Fruit fly (Drosophila melanogaster) whole organism, embryonic: ENCODE measurements around the gene mRpL14.
A peak's percentile ranks its signal among the peaks of the same experiment; 100 is the strongest.

ENCODE experiments used
- Adf1 ChIP-seq: fragments of 200-800 bp; sonication (Bioruptor generic); IDR thresholded peaks from 2 replicates; pipeline ENCODE4 v1.3.6; 2022; ENCODE audit warnings: missing biosample characterization, missing genetic modification characterization
- BEAF-32 ChIP-seq: fragments of 200-800 bp; sonication (Bioruptor generic); optimal IDR thresholded peaks from 3 replicates; lab custom pipeline; 2017; ENCODE audit warnings: missing biosample characterization, missing genetic modification characterization, mild to moderate bottlenecking, moderate library complexity, missing genetic modification reagents
- BtbVII ChIP-seq: fragments of 200-800 bp; sonication (Bioruptor generic); optimal IDR thresholded peaks from 3 replicates; lab custom pipeline; 2017; ENCODE audit warnings: missing biosample characterization, mild to moderate bottlenecking, missing genetic modification characterization
- CG10321 ChIP-seq: fragments of 200-800 bp; sonication (Bioruptor generic); IDR thresholded peaks from 2 replicates; pipeline ENCODE4 v1.3.6; 2022; ENCODE audit warnings: missing biosample characterization, missing genetic modification characterization
- CG11696 ChIP-seq: fragments of 200-800 bp; sonication (Bioruptor generic); IDR thresholded peaks from 2 replicates; pipeline ENCODE4 v1.3.6; 2022; ENCODE audit warnings: missing biosample characterization, missing genetic modification characterization
- CG14667 ChIP-seq: fragments of 200-800 bp; sonication (Bioruptor generic); IDR thresholded peaks from 2 replicates; pipeline ENCODE4 v1.3.6; 2022; ENCODE audit warnings: missing biosample characterization, missing genetic modification characterization
- CG15479 ChIP-seq: fragments of 200-800 bp; sonication (Bioruptor generic); optimal IDR thresholded peaks from 3 replicates; lab custom pipeline; 2019; ENCODE audit warnings: missing biosample characterization, mild to moderate bottlenecking, missing genetic modification characterization, moderate library complexity
- CG1832 ChIP-seq: fragments of 200-800 bp; sonication (Bioruptor generic); optimal IDR thresholded peaks from 2 replicates; lab custom pipeline; 2017; ENCODE audit warnings: missing biosample characterization, mild to moderate bottlenecking, missing genetic modification characterization, inconsistent platforms
- CG18599 ChIP-seq: fragments of 200-800 bp; sonication (Bioruptor generic); optimal IDR thresholded peaks from 3 replicates; lab custom pipeline; 2017; ENCODE audit warnings: missing biosample characterization, missing genetic modification characterization, mild to moderate bottlenecking, moderate library complexity, missing genetic modification reagents
- CG2199 ChIP-seq: fragments of 200-800 bp; sonication (Bioruptor generic); IDR thresholded peaks from 3 replicates; pipeline ENCODE4 v1.3.6; 2022; ENCODE audit warnings: missing biosample characterization, missing genetic modification characterization
- CG31441 ChIP-seq: fragments of 200-800 bp; sonication (Bioruptor generic); IDR thresholded peaks from 2 replicates; pipeline ENCODE4 v1.3.6; 2022; ENCODE audit warnings: missing biosample characterization, missing genetic modification characterization
- CG32767 ChIP-seq: fragments of 200-800 bp; sonication (Bioruptor generic); IDR thresholded peaks from 2 replicates; pipeline ENCODE4 v1.3.6; 2022; ENCODE audit warnings: missing biosample characterization, missing genetic modification characterization
- CG8290 ChIP-seq, 3 experiments: fragments of 200-800 bp; sonication (Bioruptor generic); optimal IDR thresholded peaks; 2 replicates each; lab custom pipeline; 2016 to 2019; ENCODE audit warnings: missing biosample characterization in 3 of 3, missing genetic modification characterization in 3 of 3, mild to moderate bottlenecking in 2 of 3, moderate library complexity in 1 of 3
- D19A ChIP-seq: fragments of 200-800 bp; optimal IDR thresholded peaks from 3 replicates; lab custom pipeline; 2019; ENCODE audit warnings: missing biosample characterization, mild to moderate bottlenecking, missing genetic modification characterization, moderate library complexity
- Hr51 ChIP-seq, 2 experiments: fragments of 200-800 bp; sonication (Bioruptor generic); optimal IDR thresholded peaks; 2 replicates in 1 of 2; 3 replicates in 1 of 2; lab custom pipeline; 2016 to 2018; ENCODE audit warnings: missing biosample characterization in 2 of 2, missing genetic modification characterization in 2 of 2, mild to moderate bottlenecking in 1 of 2, moderate library complexity in 1 of 2
- Lpt ChIP-seq: fragments of >200 bp; optimal IDR thresholded peaks from 2 replicates; lab custom pipeline; 2018; ENCODE audit warnings: missing biosample characterization, missing genetic modification characterization
- Max ChIP-seq: fragments of 200-800 bp; sonication (Bioruptor generic); optimal IDR thresholded peaks from 2 replicates; lab custom pipeline; 2016; ENCODE audit warnings: missing biosample characterization, mild to moderate bottlenecking, missing genetic modification characterization
- Med ChIP-seq: fragments of 200-800 bp; sonication (Bioruptor generic); peaks from one replicate; lab custom pipeline; 2016; ENCODE audit warnings: missing biosample characterization, missing genetic modification characterization, mild to moderate bottlenecking, inconsistent platforms, moderate library complexity
- abd-A ChIP-seq: fragments of 200-800 bp; sonication (Bioruptor generic); optimal IDR thresholded peaks from 3 replicates; lab custom pipeline; 2019; ENCODE audit warnings: missing biosample characterization, mild to moderate bottlenecking, missing genetic modification characterization, moderate library complexity
- ac ChIP-seq: fragments of 200-800 bp; sonication (Bioruptor generic); optimal IDR thresholded peaks from 3 replicates; lab custom pipeline; 2017; ENCODE audit warnings: missing biosample characterization, mild to moderate bottlenecking, missing genetic modification characterization
- bbx ChIP-seq: fragments of 200-800 bp; sonication (Bioruptor generic); IDR thresholded peaks from 2 replicates; pipeline ENCODE4 v1.3.6; 2022; ENCODE audit warnings: missing biosample characterization, missing genetic modification characterization; ENCODE audit not compliant: partially characterized antibody
- bigmax ChIP-seq: fragments of 200-800 bp; sonication (Bioruptor generic); optimal IDR thresholded peaks from 2 replicates; lab custom pipeline; 2018; ENCODE audit warnings: missing biosample characterization, mild to moderate bottlenecking, missing genetic modification characterization
- btn ChIP-seq: fragments of 200-800 bp; sonication (Bioruptor generic); optimal IDR thresholded peaks from 2 replicates; lab custom pipeline; 2016; ENCODE audit warnings: missing biosample characterization, missing genetic modification characterization
- cad ChIP-seq: fragments of >200 bp; optimal IDR thresholded peaks from 2 replicates; lab custom pipeline; 2017; ENCODE audit warnings: missing biosample characterization, missing genetic modification characterization
- caup ChIP-seq: fragments of 200-800 bp; sonication (Bioruptor generic); optimal IDR thresholded peaks from 3 replicates; lab custom pipeline; 2017; ENCODE audit warnings: missing biosample characterization, mild to moderate bottlenecking, missing genetic modification characterization, moderate library complexity; ENCODE audit not compliant: severe bottlenecking
- cg ChIP-seq: fragments of 200-800 bp; sonication (Bioruptor generic); optimal IDR thresholded peaks from 3 replicates; lab custom pipeline; 2019; ENCODE audit warnings: missing biosample characterization, mild to moderate bottlenecking, missing genetic modification characterization, moderate library complexity
- chinmo ChIP-seq: fragments of 200-800 bp; sonication (Bioruptor generic); IDR thresholded peaks from 4 replicates; pipeline ENCODE4 v1.3.6; 2022; ENCODE audit warnings: missing biosample characterization, missing genetic modification characterization; ENCODE audit not compliant: partially characterized antibody
- ci ChIP-seq: fragments of 200-800 bp; sonication (Bioruptor generic); IDR thresholded peaks from 3 replicates; pipeline ENCODE4 v1.3.6; 2022; ENCODE audit warnings: missing biosample characterization, missing genetic modification characterization
- crol ChIP-seq: fragments of 200-800 bp; sonication (Bioruptor generic); IDR thresholded peaks from 2 replicates; pipeline ENCODE4 v1.3.6; 2022; ENCODE audit warnings: missing biosample characterization, missing genetic modification characterization
- eve ChIP-seq, 2 experiments: fragments of >200 bp; optimal IDR thresholded peaks; 2 replicates each; lab custom pipeline; 2017; ENCODE audit warnings: missing biosample characterization in 2 of 2, missing genetic modification characterization in 2 of 2
- fd3F ChIP-seq: fragments of 200-800 bp; sonication (Bioruptor generic); optimal IDR thresholded peaks from 2 replicates; lab custom pipeline; 2018; ENCODE audit warnings: missing biosample characterization, mild to moderate bottlenecking, missing genetic modification characterization, moderate library complexity
- grau ChIP-seq: fragments of 200-800 bp; optimal IDR thresholded peaks from 3 replicates; lab custom pipeline; 2019; ENCODE audit warnings: missing biosample characterization, mild to moderate bottlenecking, missing genetic modification characterization, moderate library complexity
- gt ChIP-seq: fragments of 200-800 bp; sonication (Bioruptor generic); IDR thresholded peaks from 2 replicates; pipeline ENCODE4 v1.3.6; 2022; ENCODE audit warnings: missing biosample characterization, missing genetic modification characterization
- insv ChIP-seq, 2 experiments: fragments of 200-800 bp; sonication (Bioruptor generic); optimal IDR thresholded peaks; 3 replicates each; lab custom pipeline; 2016 to 2018; ENCODE audit warnings: missing biosample characterization in 2 of 2, missing genetic modification characterization in 2 of 2
- inv ChIP-seq: fragments of 200-800 bp; sonication (Bioruptor generic); IDR thresholded peaks from 2 replicates; pipeline ENCODE4 v1.3.6; 2022; ENCODE audit warnings: missing biosample characterization, missing genetic modification characterization; ENCODE audit not compliant: partially characterized antibody
- ken ChIP-seq: fragments of 200-800 bp; sonication (Bioruptor generic); IDR thresholded peaks from 3 replicates; pipeline ENCODE4 v1.3.6; 2022; ENCODE audit warnings: missing biosample characterization, missing genetic modification characterization
- klu ChIP-seq: fragments of 200-800 bp; sonication (Bioruptor generic); IDR thresholded peaks from 2 replicates; pipeline ENCODE4 v1.3.6; 2022; ENCODE audit warnings: missing biosample characterization, missing genetic modification characterization
- kni ChIP-seq: fragments of 200-800 bp; sonication (Bioruptor generic); optimal IDR thresholded peaks from 3 replicates; lab custom pipeline; 2017; ENCODE audit warnings: mild to moderate bottlenecking, missing biosample characterization, missing genetic modification reagents, missing genetic modification characterization
- nom ChIP-seq: fragments of 200-800 bp; sonication (Bioruptor generic); optimal IDR thresholded peaks from 2 replicates; lab custom pipeline; 2017; ENCODE audit warnings: missing biosample characterization, missing genetic modification characterization, mild to moderate bottlenecking, moderate library complexity, missing genetic modification reagents
- onecut ChIP-seq: fragments of 200-800 bp; sonication (Bioruptor generic); IDR thresholded peaks from 2 replicates; pipeline ENCODE4 v1.3.6; 2022; ENCODE audit warnings: missing biosample characterization, missing genetic modification characterization
- otp ChIP-seq: fragments of 200-800 bp; sonication (Bioruptor generic); IDR thresholded peaks from 3 replicates; pipeline ENCODE4, ENCODE4 v1.3.6; 2022; ENCODE audit warnings: missing biosample characterization, missing genetic modification characterization
- pros ChIP-seq: fragments of 200-800 bp; sonication (Bioruptor generic); optimal IDR thresholded peaks from 3 replicates; lab custom pipeline; 2019; ENCODE audit warnings: missing biosample characterization, mild to moderate bottlenecking, missing genetic modification characterization, moderate library complexity
- row ChIP-seq: fragments of 200-800 bp; sonication (Bioruptor generic); IDR thresholded peaks from 3 replicates; pipeline ENCODE4 v1.3.6; 2022; ENCODE audit warnings: missing biosample characterization, missing genetic modification characterization
- seq ChIP-seq: fragments of 200-800 bp; sonication (Bioruptor generic); IDR thresholded peaks from 2 replicates; pipeline ENCODE4 v1.3.6; 2022; ENCODE audit warnings: missing biosample characterization, missing genetic modification characterization
- sisA ChIP-seq: fragments of 200-800 bp; sonication (Bioruptor generic); IDR thresholded peaks from 2 replicates; pipeline ENCODE4 v1.3.6; 2022; ENCODE audit warnings: missing biosample characterization, missing genetic modification characterization
- ttk ChIP-seq: fragments of 200-800 bp; sonication (Bioruptor generic); IDR thresholded peaks from 2 replicates; pipeline ENCODE4 v2.1.2; 2022; ENCODE audit warnings: missing biosample characterization, missing genetic modification characterization
- z ChIP-seq: fragments of 200-800 bp; sonication (Bioruptor generic); IDR thresholded peaks from 3 replicates; pipeline ENCODE4 v1.3.6; 2022; ENCODE audit warnings: missing biosample characterization, missing genetic modification characterization

mRpL14 gene

dm6 chrX:2308403-2308965 is 36.0 kb downstream of the mRpL14 start:
- TF ChIP-seq CG8290 (GFP tag; optimal IDR thresholded peaks at IDR 0.05; lab: Kevin White, UChicago), result no peak
- TF ChIP-seq CG8290 (tag; optimal IDR thresholded peaks at IDR 0.05; lab: Kevin White, UChicago), result peak in 1 of 2 experiments; percentile 22
- no peak for TF ChIP-seq BtbVII
- peak; percentile 72; the same call in 1 of the 2 replicates for TF ChIP-seq CG11696 (GFP tag; lab: Robert Waterston, UW)
- TF ChIP-seq ci (GFP tag; lab: Robert Waterston, UW), result peak; percentile 15; the same call in 1 of the 3 replicates
- peak; percentile 18 for TF ChIP-seq Med
- TF ChIP-seq crol (GFP tag; lab: Robert Waterston, UW), result peak; percentile 77
- TF ChIP-seq seq (GFP tag; lab: Robert Waterston, UW), result no peak
- TF ChIP-seq fd3F (GFP tag; lab: Kevin White, UChicago), result no peak
- TF ChIP-seq cg (GFP tag; lab: Kevin White, UChicago), result peak; percentile 32
- TF ChIP-seq bbx, result no peak
- TF ChIP-seq ac (GFP tag; lab: Kevin White, UChicago), result peak; percentile 61

- peak; percentile 13 for TF ChIP-seq Lpt (GFP tag; lab: Kevin White, UChicago)
- no peak for TF ChIP-seq caup (GFP tag; lab: Kevin White, UChicago)
- peak; percentile 98 for TF ChIP-seq pros (GFP tag; lab: Kevin White, UChicago)
- no peak for TF ChIP-seq inv (GFP tag; lab: Robert Waterston, UW)
- peak; percentile 6 for TF ChIP-seq D19A (tag; lab: Kevin White, UChicago)
- no peak for TF ChIP-seq Hr51 (GFP tag; optimal IDR thresholded peaks at IDR 0.05; lab: Kevin White, UChicago)
- peak; percentile 95 for TF ChIP-seq crol (GFP tag; lab: Robert Waterston, UW)
- 0 out of 3 replicates have a peak, but pooled peaks have one; percentile 16 for TF ChIP-seq z (GFP tag; lab: Robert Waterston, UW)
- no peak for TF ChIP-seq bigmax
- peak; percentile 69 for TF ChIP-seq CG32767
- TF ChIP-seq CG18599 (GFP tag; lab: Kevin White, UChicago), result peak; percentile 17
- no peak for TF ChIP-seq CG31441 (GFP tag; lab: Robert Waterston, UW)
- TF ChIP-seq CG2199 (GFP tag; lab: Robert Waterston, UW), result 0 out of 3 replicates have a peak, but pooled peaks have one; percentile 51
- TF ChIP-seq insv (GFP tag; optimal IDR thresholded peaks at IDR 0.05; lab: Kevin White, UChicago), result no peak
- TF ChIP-seq sisA (GFP tag; lab: Robert Waterston, UW), result no peak
- no peak for TF ChIP-seq CG14667 (GFP tag; lab: Robert Waterston, UW)
- 0 out of 4 replicates have a peak, but pooled peaks have one; percentile 22 for TF ChIP-seq chinmo (GFP tag; lab: Robert Waterston, UW)
- TF ChIP-seq abd-A, result peak; percentile 61
- TF ChIP-seq Max, result no peak
- TF ChIP-seq cad (GFP tag; lab: Kevin White, UChicago), result peak; percentile 67
- no peak for TF ChIP-seq gt (GFP tag; lab: Robert Waterston, UW)
- no peak for TF ChIP-seq ken
- TF ChIP-seq BEAF-32 (GFP tag; lab: Kevin White, UChicago), result no peak
- no peak for TF ChIP-seq ttk (GFP tag; lab: Robert Waterston, UW)
- peak; percentile 43; the same call in 1 of the 3 replicates for TF ChIP-seq row (GFP tag; lab: Robert Waterston, UW)
- TF ChIP-seq onecut, result 0 out of 2 replicates have a peak, but pooled peaks have one; percentile 9
- TF ChIP-seq nom (GFP tag; lab: Kevin White, UChicago), result peak; percentile 3
- TF ChIP-seq CG1832, result peak; percentile 85
- no peak for TF ChIP-seq eve (GFP tag; optimal IDR thresholded peaks at IDR 0.05; lab: Kevin White, UChicago)
- no peak for TF ChIP-seq klu (GFP tag; lab: Robert Waterston, UW)
- no peak for TF ChIP-seq grau (tag; lab: Kevin White, UChicago)
- TF ChIP-seq ci (GFP tag; lab: Robert Waterston, UW), result 0 out of 3 replicates have a peak, but pooled peaks have one; percentile 26
- TF ChIP-seq btn (GFP tag; lab: Kevin White, UChicago), result no peak
- TF ChIP-seq kni (GFP tag; lab: Kevin White, UChicago), result peak; percentile 39
- peak; percentile 21 for TF ChIP-seq CG15479
- TF ChIP-seq otp, result 0 out of 3 replicates have a peak, but pooled peaks have one; percentile 16
- peak; percentile 28; the same call in 1 of the 2 replicates for TF ChIP-seq Adf1 (GFP tag; lab: Robert Waterston, UW)
- peak; percentile 80 for TF ChIP-seq CG10321 (GFP tag; lab: Robert Waterston, UW)
These were observed 36.9 kb downstream of the mRpL14 start for dm6 chrX:2307564-2307963.
